Worm (Caenorhabditis elegans): ENCODE results near the gene grl-7.

The grl-7 gene

DNA sequence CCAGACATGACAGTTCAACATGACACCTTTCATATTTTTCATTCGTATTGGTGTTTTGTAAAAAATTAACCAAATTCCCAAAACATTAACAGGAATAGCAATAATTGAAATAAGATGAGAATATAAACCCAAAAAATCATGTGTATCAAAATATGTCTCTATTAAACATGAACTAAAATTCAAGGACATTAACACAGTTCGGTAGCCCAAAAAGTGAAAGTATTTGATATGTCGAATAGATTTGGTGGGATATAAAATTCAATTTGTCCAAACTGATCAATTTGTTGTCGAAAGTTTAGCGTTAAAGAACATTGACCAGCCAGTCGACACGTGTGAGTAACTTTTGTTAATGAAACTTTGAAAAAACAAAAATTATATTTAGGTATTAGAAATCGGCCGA lies 44.1 kb downstream of the grl-7 start, which contains the start of gene srh-46:
Gene srh-46 (minus strand): TSS at position 189 of the 400 bp plus-strand sequence.
- no peak for TF ChIP-seq unc-39 (tag; optimal IDR thresholded peaks at IDR 0.05)
- TF ChIP-seq ztf-11 (tag; optimal IDR thresholded peaks at IDR 0.05) = no peak
- TF ChIP-seq nhr-76 (tag; optimal IDR thresholded peaks at IDR 0.05) = no peak
- no peak for TF ChIP-seq elt-1 (tag; optimal IDR thresholded peaks at IDR 0.05)
- TF ChIP-seq nhr-11 (tag; optimal IDR thresholded peaks at IDR 0.05) = no peak
- TF ChIP-seq nhr-237 (tag; optimal IDR thresholded peaks at IDR 0.05) = no peak
- TF ChIP-seq ztf-4 (tag; optimal IDR thresholded peaks at IDR 0.05) = no peak

DNA sequence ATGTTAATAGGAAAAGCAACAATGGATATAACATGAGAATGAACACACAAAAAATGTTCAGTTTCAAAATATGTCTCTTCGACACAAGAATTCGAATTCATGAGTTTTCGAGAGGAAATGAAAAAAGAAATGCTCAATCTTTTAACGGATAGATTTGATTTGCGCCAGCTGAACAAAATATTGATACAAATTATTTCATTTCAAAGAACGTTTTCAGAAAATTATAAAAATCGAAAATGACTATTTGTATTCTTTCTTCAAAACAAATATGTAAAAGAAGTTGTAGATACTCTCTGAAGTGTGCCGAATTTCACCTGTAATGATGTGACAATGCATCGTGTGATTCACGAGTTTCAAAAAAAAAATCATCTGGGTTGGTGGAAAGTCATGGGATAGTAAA lies 46.3 kb downstream of the grl-7 start, which contains the start of gene srh-47:
Gene srh-47 (minus strand): TSS at position 101 of the 400 bp plus-strand sequence.
- no peak for TF ChIP-seq ztf-4 (tag; optimal IDR thresholded peaks at IDR 0.05)
- no peak for TF ChIP-seq elt-3 (tag; optimal IDR thresholded peaks at IDR 0.05)
- no peak for TF ChIP-seq mml-1 (tag; optimal IDR thresholded peaks at IDR 0.05)
- TF ChIP-seq unc-62 (GFP tag; optimal IDR thresholded peaks at IDR 0.05) = no peak
- TF ChIP-seq nhr-12 (tag; optimal IDR thresholded peaks at IDR 0.05) = no peak
- TF ChIP-seq nhr-11 (tag; optimal IDR thresholded peaks at IDR 0.05) = no peak

DNA sequence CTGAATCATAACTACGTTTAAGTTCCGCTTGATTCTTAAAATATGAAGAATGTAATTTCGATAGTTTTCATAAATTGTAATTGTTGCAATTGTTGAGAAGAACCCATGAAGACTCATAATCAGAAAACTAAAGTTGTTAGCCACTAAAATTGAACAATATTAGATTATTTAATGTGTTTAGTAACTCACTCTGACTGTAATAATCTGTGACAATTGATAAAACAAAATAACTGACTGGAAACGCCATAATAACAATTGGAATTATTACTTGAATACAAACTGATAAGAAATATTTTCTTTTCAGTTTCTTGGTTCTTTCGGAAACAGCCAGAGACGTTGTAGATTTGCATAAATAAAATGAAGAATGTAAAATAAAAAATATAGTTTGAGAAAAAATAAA lies 47.4 kb downstream of the grl-7 start:
- TF ChIP-seq skn-1 (tag; optimal IDR thresholded peaks at IDR 0.05) (no peak), ztf-11 (tag; optimal IDR thresholded peaks at IDR 0.05) (no peak), unc-62 (GFP tag; optimal IDR thresholded peaks at IDR 0.05) (no peak), lsy-12 (tag; optimal IDR thresholded peaks at IDR 0.05) (no peak), eor-1 (tag; optimal IDR thresholded peaks at IDR 0.05) (no peak), nhr-25 (tag; optimal IDR thresholded peaks at IDR 0.05) (no peak), nhr-77 (tag; optimal IDR thresholded peaks at IDR 0.05) (no peak), fkh-2 (tag; optimal IDR thresholded peaks at IDR 0.05) (no peak), aly-2 (tag; optimal IDR thresholded peaks at IDR 0.05) (no peak), snpc-4 (tag; optimal IDR thresholded peaks at IDR 0.05) (no peak)

DNA sequence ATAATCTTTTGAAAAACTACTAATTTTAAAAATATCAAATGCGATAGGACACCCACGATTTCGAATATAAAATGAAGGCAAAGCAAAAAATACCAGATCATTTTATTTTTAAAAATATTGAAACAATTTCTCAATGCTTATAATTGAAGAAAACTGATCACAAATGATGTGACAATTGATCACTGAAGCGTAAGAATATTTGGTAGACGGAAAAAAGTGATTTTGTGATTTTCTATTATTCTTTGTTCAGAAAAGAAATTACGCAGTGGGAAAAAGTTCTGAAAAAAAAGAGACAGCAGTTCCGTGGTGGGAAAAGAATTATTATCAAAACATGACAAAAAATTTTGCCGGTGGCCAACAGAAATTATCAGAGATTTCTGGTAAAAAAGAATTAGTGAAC lies 48.2 kb downstream of the grl-7 start, which contains the start of gene T03F7.5:
Gene T03F7.5 (minus strand): TSS at position 101 of the 400 bp plus-strand sequence.
- TF ChIP-seq nhr-28 (tag; optimal IDR thresholded peaks at IDR 0.05) = no peak
- no peak for TF ChIP-seq nhr-67 (tag; optimal IDR thresholded peaks at IDR 0.05)
- no peak for TF ChIP-seq ztf-11 (tag; optimal IDR thresholded peaks at IDR 0.05)
- TF ChIP-seq ceh-82 (tag; optimal IDR thresholded peaks at IDR 0.05) = no peak
- no peak for TF ChIP-seq zag-1 (tag; optimal IDR thresholded peaks at IDR 0.05)
- TF ChIP-seq elt-2 (tag; optimal IDR thresholded peaks at IDR 0.05) = no peak
- no peak for TF ChIP-seq hmg-11 (tag; optimal IDR thresholded peaks at IDR 0.05)
